Worm (Caenorhabditis elegans) whole organism, L4 larva: ENCODE measurements around the gene pptr-2.

ENCODE experiments used
- F44E2.7 ChIP-seq: fragments of 200-800 bp; sonication (Bioruptor generic); IDR thresholded peaks from 2 replicates; pipeline ENCODE4 v2.1.2; 2022; ENCODE audit warnings: missing genetic modification characterization, missing compliant biosample characterization
- F49E8.2 ChIP-seq: sonication (generic microtip); optimal IDR thresholded peaks from 2 replicates; lab custom pipeline; 2016; ENCODE audit warnings: missing compliant biosample characterization, mild to moderate bottlenecking, missing genetic modification characterization, borderline replicate concordance
- T20F7.1 ChIP-seq: fragments of 200-800 bp; sonication (Bioruptor generic); optimal IDR thresholded peaks from 2 replicates; lab custom pipeline; 2018; ENCODE audit warnings: mild to moderate bottlenecking, missing genetic modification characterization, missing compliant biosample characterization
- Y75B8A.6 ChIP-seq: fragments of 200-800 bp; sonication (Bioruptor generic); IDR thresholded peaks from 2 replicates; pipeline ENCODE4 v1.3.6; 2022; ENCODE audit warnings: missing genetic modification reagents, missing genetic modification characterization, missing compliant biosample characterization
- ZK337.2 ChIP-seq: fragments of 200-800 bp; sonication (Bioruptor generic); IDR thresholded peaks from 2 replicates; pipeline ENCODE4 v1.3.6; 2022; ENCODE audit warnings: missing genetic modification reagents, missing genetic modification characterization, missing compliant biosample characterization
- aha-1 ChIP-seq: fragments of 150-350 bp; peaks from one replicate; lab custom pipeline; 2014; ENCODE audit warnings: missing biosample characterization, missing genetic modification characterization
- ceh-20 ChIP-seq: fragments of 200-800 bp; sonication (Bioruptor generic); IDR thresholded peaks from 2 replicates; pipeline ENCODE4 v1.3.6; 2022; ENCODE audit warnings: missing genetic modification reagents, missing genetic modification characterization, missing compliant biosample characterization
- daf-16 ChIP-seq, 3 experiments: sonication (generic microtip); optimal IDR thresholded peaks; 2 replicates each; lab custom pipeline; 2016 to 2017; ENCODE audit warnings: missing genetic modification characterization in 3 of 3, missing genetic modification reagents in 3 of 3, mild to moderate bottlenecking in 2 of 3, missing compliant biosample characterization in 2 of 3, missing biosample characterization in 1 of 3, moderate library complexity in 1 of 3
- dmd-9 ChIP-seq: fragments of 200-800 bp; sonication (Bioruptor generic); IDR thresholded peaks from 2 replicates; pipeline ENCODE4 v1.3.6; 2022; ENCODE audit warnings: missing genetic modification reagents, missing genetic modification characterization, missing compliant biosample characterization
- dpl-1 ChIP-seq: fragments of 150-350 bp; optimal IDR thresholded peaks from 2 replicates; lab custom pipeline; 2014; ENCODE audit warnings: missing biosample characterization, missing genetic modification reagents, missing genetic modification characterization
- duxl-1 ChIP-seq: sonication (generic microtip); optimal IDR thresholded peaks from 2 replicates; lab custom pipeline; 2016; ENCODE audit warnings: mild to moderate bottlenecking, missing genetic modification characterization, moderate library complexity, missing compliant biosample characterization; ENCODE audit not compliant: poor library complexity
- dve-1 ChIP-seq: sonication (generic microtip); optimal IDR thresholded peaks from 2 replicates; lab custom pipeline; 2017; ENCODE audit warnings: antibody characterized with exemption, mild to moderate bottlenecking, missing genetic modification characterization, missing compliant biosample characterization; ENCODE audit not compliant: insufficient read depth
- egl-43 ChIP-seq: fragments of 200-800 bp; sonication (Bioruptor generic); IDR thresholded peaks from 2 replicates; pipeline ENCODE4 v1.3.6; 2022; ENCODE audit warnings: missing genetic modification reagents, missing genetic modification characterization, missing compliant biosample characterization
- hif-1 ChIP-seq, 2 experiments: sonication (generic microtip); optimal IDR thresholded peaks; 2 replicates each; lab custom pipeline; 2016 to 2017; ENCODE audit warnings: missing compliant biosample characterization in 2 of 2, missing genetic modification characterization in 2 of 2, missing genetic modification reagents in 2 of 2, missing genotype in 2 of 2, mild to moderate bottlenecking in 1 of 2
- hlh-11 ChIP-seq: fragments of 200-800 bp; sonication (Bioruptor generic); optimal IDR thresholded peaks from 2 replicates; lab custom pipeline; 2018; ENCODE audit warnings: mild to moderate bottlenecking, missing genetic modification characterization, missing compliant biosample characterization
- hlh-30 ChIP-seq: sonication (generic microtip); optimal IDR thresholded peaks from 2 replicates; lab custom pipeline; 2017; ENCODE audit warnings: antibody characterized with exemption, mild to moderate bottlenecking, missing genetic modification characterization, missing compliant biosample characterization; ENCODE audit not compliant: insufficient read depth
- lim-7 ChIP-seq: fragments of 200-800 bp; sonication (Bioruptor generic); IDR thresholded peaks from 2 replicates; pipeline ENCODE4 v1.3.6; 2022; ENCODE audit warnings: missing genetic modification characterization, missing compliant biosample characterization
- lin-1 ChIP-seq: fragments of 200-800 bp; sonication (Bioruptor generic); IDR thresholded peaks from 2 replicates; pipeline ENCODE4 v1.3.6; 2022; ENCODE audit warnings: missing genetic modification reagents, missing genetic modification characterization, missing compliant biosample characterization
- lin-38 ChIP-seq: fragments of 200-800 bp; sonication (Bioruptor generic); IDR thresholded peaks from 2 replicates; pipeline ENCODE4 v1.3.6; 2022; ENCODE audit warnings: missing genetic modification reagents, missing genetic modification characterization, missing compliant biosample characterization
- lsy-2 ChIP-seq, 2 experiments: fragments of 150-350 bp in 1 of 2; sonication (generic microtip) in 1 of 2; optimal IDR thresholded peaks; 2 replicates each; lab custom pipeline; 2014 to 2017; ENCODE audit warnings: missing biosample characterization in 2 of 2, missing genetic modification characterization in 2 of 2
- madf-9 ChIP-seq: fragments of 200-800 bp; sonication (Bioruptor generic); conservative IDR thresholded peaks from 2 replicates; pipeline ENCODE4 v1.3.6; 2022; ENCODE audit warnings: missing genetic modification reagents, missing genetic modification characterization, missing compliant biosample characterization
- mdt-29 ChIP-seq: fragments of 200-800 bp; sonication (Bioruptor generic); IDR thresholded peaks from 2 replicates; pipeline ENCODE4 v1.3.6; 2022; ENCODE audit warnings: missing genetic modification reagents, missing genetic modification characterization, missing compliant biosample characterization
- mep-1 ChIP-seq: fragments of 150-350 bp; sonication (generic microtip); optimal IDR thresholded peaks from 3 replicates; lab custom pipeline; 2014; ENCODE audit warnings: missing biosample characterization, missing genetic modification characterization
- mes-2 ChIP-seq: sonication (generic microtip); optimal IDR thresholded peaks from 2 replicates; lab custom pipeline; 2016; ENCODE audit warnings: missing genotype, mild to moderate bottlenecking, missing genetic modification characterization, missing compliant biosample characterization; ENCODE audit not compliant: poor library complexity, severe bottlenecking
- mxl-2 ChIP-seq: fragments of 200-800 bp; sonication (Bioruptor generic); conservative IDR thresholded peaks from 2 replicates; pipeline ENCODE4 v1.3.6; 2022; ENCODE audit warnings: missing genetic modification reagents, missing genetic modification characterization, missing compliant biosample characterization
- mxl-3 ChIP-seq: fragments of 200-800 bp; sonication (Bioruptor generic); optimal IDR thresholded peaks from 2 replicates; lab custom pipeline; 2018; ENCODE audit warnings: mild to moderate bottlenecking, missing genetic modification characterization, missing compliant biosample characterization
- nhr-237 ChIP-seq: sonication (generic microtip); optimal IDR thresholded peaks from 2 replicates; lab custom pipeline; 2017; ENCODE audit warnings: missing biosample characterization, missing genetic modification characterization
- nhr-28 ChIP-seq: fragments of 150-350 bp; optimal IDR thresholded peaks from 2 replicates; lab custom pipeline; 2014; ENCODE audit warnings: missing biosample characterization, missing genetic modification characterization
- nhr-6 ChIP-seq: fragments of 150-350 bp; optimal IDR thresholded peaks from 2 replicates; lab custom pipeline; 2014; ENCODE audit warnings: missing biosample characterization, missing genetic modification characterization
- nhr-76 ChIP-seq: fragments of 150-350 bp; optimal IDR thresholded peaks from 2 replicates; lab custom pipeline; 2014; ENCODE audit warnings: missing biosample characterization, missing genetic modification characterization
- rbr-2 ChIP-seq: sonication (generic microtip); optimal IDR thresholded peaks from 2 replicates; lab custom pipeline; 2016; ENCODE audit warnings: missing genotype, missing genetic modification characterization, missing compliant biosample characterization
- sdz-12 ChIP-seq: fragments of 200-800 bp; sonication (Bioruptor generic); optimal IDR thresholded peaks from 2 replicates; lab custom pipeline; 2018; ENCODE audit warnings: mild to moderate bottlenecking, missing genetic modification characterization, missing compliant biosample characterization
- spr-1 ChIP-seq: sonication (generic microtip); optimal IDR thresholded peaks from 2 replicates; lab custom pipeline; 2016; ENCODE audit warnings: mild to moderate bottlenecking, missing genetic modification characterization, missing compliant biosample characterization
- unc-130 ChIP-seq: sonication (generic microtip); optimal IDR thresholded peaks from 2 replicates; lab custom pipeline; 2016; ENCODE audit warnings: missing genetic modification reagents, missing genetic modification characterization, missing compliant biosample characterization
- unc-62 ChIP-seq, 3 experiments: fragments of 150-350 bp in 1 of 3; sonication (generic microtip); optimal IDR thresholded peaks in 2 of 3; peaks in 1 of 3; 1 replicate in 1 of 3; 2 replicates in 2 of 3; lab custom pipeline; 2014 to 2017; ENCODE audit warnings: missing biosample characterization in 3 of 3, missing genetic modification characterization in 3 of 3, missing genetic modification reagents in 3 of 3, missing genotype in 1 of 3
- vab-7 ChIP-seq: fragments of 200-800 bp; sonication (Bioruptor generic); IDR thresholded peaks from 2 replicates; pipeline ENCODE4 v1.3.6; 2022; ENCODE audit warnings: missing genetic modification reagents, missing genetic modification characterization, missing compliant biosample characterization
- zfp-3 ChIP-seq: fragments of 200-800 bp; sonication (Bioruptor generic); conservative IDR thresholded peaks from 2 replicates; pipeline ENCODE4 v1.3.6; 2022; ENCODE audit warnings: missing genetic modification reagents, missing genetic modification characterization, missing compliant biosample characterization

pptr-2 gene

ce11 chrV:11030675-11031074, 4.1 kb downstream of the pptr-2 start:
- TF ChIP-seq nhr-6 (tag; lab: Kevin White, UChicago), result no peak
- TF ChIP-seq unc-62 (GFP tag; optimal IDR thresholded peaks at IDR 0.05 in 1 of 2; lab: Kevin White, UChicago), result peak in 1 of 2 experiments; percentile 93
- TF ChIP-seq unc-62 (tag; optimal IDR thresholded peaks at IDR 0.05; lab: Kevin White, UChicago), result no peak

DNA sequence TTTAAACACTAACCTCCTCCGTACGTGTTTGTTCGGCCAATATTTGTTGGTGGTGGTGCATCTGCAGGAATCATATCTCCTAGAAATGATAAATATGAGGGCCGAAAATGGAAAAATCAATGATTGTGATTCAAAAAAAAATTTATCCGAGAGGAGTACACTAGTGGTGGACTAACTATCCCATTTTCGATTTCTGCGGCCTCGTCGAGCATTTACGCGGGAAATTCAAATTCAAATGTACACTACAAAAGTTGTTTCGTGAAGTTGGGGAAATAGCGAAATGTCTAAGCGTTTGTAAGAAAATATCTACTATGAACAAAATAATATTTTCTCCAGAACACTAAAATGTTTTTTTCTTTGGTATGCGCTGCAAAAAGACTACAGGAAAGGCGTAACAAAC, 5.4 kb downstream of the pptr-2 start:
- TF ChIP-seq lim-7 (no peak), F49E8.2 (tag; lab: Kevin White, UChicago) (peak; percentile 27), F44E2.7 (GFP tag; lab: Robert Waterston, UW) (no peak), vab-7 (GFP tag; lab: Robert Waterston, UW) (no peak), unc-130 (GFP tag; lab: Kevin White, UChicago) (peak; percentile 88), mes-2 (tag; lab: Kevin White, UChicago) (peak; percentile 97), hif-1 (tag; optimal IDR thresholded peaks at IDR 0.05; lab: Kevin White, UChicago) (peak in 1 of 2 experiments; percentile 82), lin-1 (GFP tag; lab: Robert Waterston, UW) (no peak), duxl-1 (tag; lab: Kevin White, UChicago) (peak; percentile 68), nhr-76 (no peak), dve-1 (peak; percentile 42), rbr-2 (tag; lab: Kevin White, UChicago) (peak; percentile 39), dpl-1 (GFP tag; lab: Kevin White, UChicago) (peak; percentile 95), nhr-6 (tag; lab: Kevin White, UChicago) (peak; percentile 46), T20F7.1 (GFP tag; lab: Kevin White, UChicago) (peak; percentile 42), lsy-2 (tag; optimal IDR thresholded peaks at IDR 0.05; lab: Kevin White, UChicago) (peak in 1 of 2 experiments; percentile 70), ZK337.2 (0 out of 2 replicates have a peak, but pooled peaks have one; percentile 53), zfp-3 (0 out of 2 replicates have a peak, but pooled peaks have one; percentile 49), spr-1 (peak; percentile 41), Y75B8A.6 (no peak), daf-16 (GFP tag; optimal IDR thresholded peaks at IDR 0.05; lab: Kevin White, UChicago) (no peak), daf-16 (tag; optimal IDR thresholded peaks at IDR 0.05; lab: Kevin White, UChicago) (peak; percentile 29), hlh-11 (tag; lab: Kevin White, UChicago) (peak; percentile 2), mdt-29 (GFP tag; lab: Robert Waterston, UW) (no peak), ceh-20 (GFP tag; lab: Robert Waterston, UW) (no peak), mxl-2 (GFP tag; lab: Robert Waterston, UW) (no peak), sdz-12 (no peak), lin-38 (peak; percentile 69), hlh-30 (tag; lab: Kevin White, UChicago) (peak; percentile 14), madf-9 (GFP tag; lab: Robert Waterston, UW) (0 out of 2 replicates have a peak, but pooled peaks have one; percentile 17), dmd-9 (GFP tag; lab: Robert Waterston, UW) (peak; percentile 69), mep-1 (peak; percentile 24), nhr-28 (tag; lab: Kevin White, UChicago) (peak; percentile 33), mxl-3 (GFP tag; lab: Kevin White, UChicago) (peak; percentile 6)

DNA sequence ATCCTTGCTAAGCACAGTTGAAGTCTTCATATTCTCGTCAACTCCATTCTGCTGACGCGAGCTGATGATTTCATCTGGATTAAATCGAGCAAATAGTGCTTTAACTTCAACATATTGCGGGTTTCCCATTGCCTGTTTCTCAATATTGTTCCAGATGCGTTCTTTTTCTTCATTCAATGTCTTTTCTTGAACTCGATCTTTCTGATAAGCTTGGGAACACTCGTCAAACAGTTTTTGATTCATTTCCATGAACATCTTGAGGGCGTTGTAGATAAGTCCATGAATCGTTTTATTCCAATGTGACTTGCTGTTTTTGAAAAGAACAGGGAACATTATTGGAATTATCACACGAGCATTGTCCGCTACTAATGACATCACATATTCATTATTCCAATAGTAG, 7.0 kb downstream of the pptr-2 start:
- TF ChIP-seq nhr-237 (tag; lab: Kevin White, UChicago) (no peak), egl-43 (GFP tag; lab: Robert Waterston, UW) (no peak), unc-62 (GFP tag; optimal IDR thresholded peaks at IDR 0.05 in 1 of 2; lab: Kevin White, UChicago) (peak in 1 of 2 experiments; percentile 60), unc-62 (tag; optimal IDR thresholded peaks at IDR 0.05; lab: Kevin White, UChicago) (no peak), sdz-12 (no peak), aha-1 (peak; percentile 92)
